Worm (Caenorhabditis elegans): ENCODE data around the gene T23B5.6.

Gene T23B5.6

DNA sequence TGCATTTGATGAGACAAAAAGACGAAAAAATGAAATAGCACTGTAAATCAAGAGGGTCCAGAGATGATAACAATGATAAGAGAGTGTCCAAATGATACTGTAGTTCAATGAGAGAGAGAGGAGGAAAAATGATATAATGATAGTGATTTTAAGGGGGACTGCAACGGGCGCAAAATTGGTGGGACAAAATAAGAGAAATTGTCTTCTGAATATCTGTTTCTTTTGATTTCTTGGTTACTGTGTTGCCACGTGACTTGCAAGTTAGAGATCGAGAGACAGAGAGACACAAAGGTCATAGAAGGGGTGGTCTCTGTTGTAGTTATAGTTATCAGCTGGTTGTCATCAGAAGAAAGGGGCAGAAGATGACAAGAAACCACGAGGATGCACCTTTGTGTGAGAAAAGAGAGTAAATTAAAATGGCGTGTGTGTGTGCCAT lies 38.9 kb upstream of the T23B5.6 start (continued):
- no peak for TF ChIP-seq ztf-4 (tag; optimal IDR thresholded peaks at IDR 0.05)
- peak; percentile 88 for TF ChIP-seq fos-1 (tag; optimal IDR thresholded peaks at IDR 0.05)
- no peak for TF ChIP-seq peb-1 (tag; optimal IDR thresholded peaks at IDR 0.05)
- TF ChIP-seq Y55F3AM.14 (GFP tag; optimal IDR thresholded peaks at IDR 0.05): peak; percentile 53
- TF ChIP-seq unc-39 (tag; optimal IDR thresholded peaks at IDR 0.05): no peak
- TF ChIP-seq aly-2 (tag; optimal IDR thresholded peaks at IDR 0.05): no peak
- TF ChIP-seq nhr-23 (tag; optimal IDR thresholded peaks at IDR 0.05): no peak

DNA sequence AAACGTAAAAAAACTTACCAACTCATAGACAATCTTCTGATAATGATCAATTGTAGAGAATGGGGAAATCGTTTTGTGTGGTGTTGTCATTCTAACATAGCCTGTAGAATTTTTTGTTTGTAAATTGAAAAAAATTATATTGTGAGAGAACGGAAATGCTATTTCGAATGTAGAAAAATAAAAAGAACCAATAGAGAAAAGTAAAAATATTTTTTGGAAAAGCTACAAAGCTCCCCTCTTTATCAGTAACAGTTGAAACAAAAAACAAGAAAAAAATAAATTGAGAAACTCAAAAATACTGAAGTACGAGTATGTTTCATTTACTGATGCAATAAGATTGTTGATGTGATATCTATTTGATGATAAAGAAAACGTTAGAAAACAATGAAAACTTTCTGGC lies 34.6 kb upstream of the T23B5.6 start, which contains the start of gene C27D8.3:
TSS of gene C27D8.3 (minus strand) at position 101 of the 400 bp plus-strand sequence.
- no peak for TF ChIP-seq alr-1 (tag; optimal IDR thresholded peaks at IDR 0.05)
- TF ChIP-seq mab-5 (tag; optimal IDR thresholded peaks at IDR 0.05): no peak

DNA sequence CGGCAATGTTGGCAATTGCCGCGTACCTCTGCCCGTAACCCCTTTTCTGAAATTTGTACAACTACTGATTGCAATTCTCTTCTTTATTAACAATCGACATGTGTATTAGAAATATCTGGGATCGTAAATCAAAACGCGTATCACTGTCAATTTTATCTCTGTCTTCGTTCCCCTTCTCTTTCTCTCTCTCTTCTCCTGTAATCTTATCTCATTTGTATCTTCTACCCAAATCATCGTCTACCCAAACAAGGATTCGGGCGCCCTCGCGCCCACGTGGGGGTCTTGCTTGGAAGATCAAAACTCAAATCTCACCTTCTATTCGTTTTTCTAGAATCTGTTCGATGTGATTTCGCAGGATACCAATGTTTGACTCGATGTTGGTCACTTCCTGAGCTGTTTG lies 34.0 kb upstream of the T23B5.6 start, which contains the start of gene C27D8.2:
TSS of gene C27D8.2 (plus strand) at position 222 of the 400 bp plus-strand sequence.
- TF ChIP-seq ztf-11 (tag; optimal IDR thresholded peaks at IDR 0.05): no peak
- no peak for TF ChIP-seq sem-4 (tag; optimal IDR thresholded peaks at IDR 0.05)
- peak; percentile 7 for TF ChIP-seq fos-1 (tag; optimal IDR thresholded peaks at IDR 0.05)
- peak; percentile 56 for TF ChIP-seq sma-9 (GFP tag; optimal IDR thresholded peaks at IDR 0.05)
- no peak for TF ChIP-seq sma-9 (tag; optimal IDR thresholded peaks at IDR 0.05)
- TF ChIP-seq nhr-6 (tag; optimal IDR thresholded peaks at IDR 0.05): no peak
- TF ChIP-seq nhr-23 (tag; optimal IDR thresholded peaks at IDR 0.05): no peak
- TF ChIP-seq nhr-21 (tag; optimal IDR thresholded peaks at IDR 0.05): peak; percentile 75
- peak; percentile 12 for TF ChIP-seq blmp-1 (tag; optimal IDR thresholded peaks at IDR 0.05; ENCODE audit: insufficient read depth)
- TF ChIP-seq mdl-1 (tag; optimal IDR thresholded peaks at IDR 0.05): peak in 1 of 2 experiments; percentile 45

DNA sequence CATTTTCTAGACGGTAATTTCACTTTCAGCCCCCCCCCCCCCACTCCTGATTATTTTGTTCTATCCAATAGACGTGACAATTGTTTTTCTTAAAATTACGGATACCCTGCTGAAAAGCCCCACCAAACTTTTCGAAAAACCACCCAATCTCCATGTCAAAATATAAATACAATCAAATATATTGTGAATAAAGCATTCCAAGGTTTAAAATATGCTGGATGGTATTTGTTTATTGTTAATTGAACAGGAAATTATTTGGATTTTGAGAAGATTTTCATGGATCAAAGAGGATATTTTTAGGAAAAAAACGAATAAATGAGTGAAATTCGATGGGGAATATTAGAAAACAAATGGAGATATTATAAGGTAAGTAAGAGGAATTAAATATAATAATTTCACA lies 26.8 kb upstream of the T23B5.6 start, which contains the start of gene C27D8.4:
TSS of gene C27D8.4 (plus strand) at position 301 of the 400 bp plus-strand sequence.
- TF ChIP-seq unc-62 (GFP tag; optimal IDR thresholded peaks at IDR 0.05): no peak
- TF ChIP-seq mab-5 (tag; optimal IDR thresholded peaks at IDR 0.05): no peak
- TF ChIP-seq nhr-21 (tag; optimal IDR thresholded peaks at IDR 0.05): no peak
- TF ChIP-seq peb-1 (tag; optimal IDR thresholded peaks at IDR 0.05): no peak
- TF ChIP-seq elt-3 (tag; optimal IDR thresholded peaks at IDR 0.05): no peak
- no peak for TF ChIP-seq mbf-1 (tag; optimal IDR thresholded peaks at IDR 0.05)
- TF ChIP-seq mdl-1 (tag; optimal IDR thresholded peaks at IDR 0.05): no peak
- no peak for TF ChIP-seq nhr-12 (tag; optimal IDR thresholded peaks at IDR 0.05)
- no peak for TF ChIP-seq ztf-11 (tag; optimal IDR thresholded peaks at IDR 0.05)
- TF ChIP-seq ztf-1 (GFP tag; conservative IDR thresholded peaks at IDR 0.05): no peak
- TF ChIP-seq fos-1 (tag; optimal IDR thresholded peaks at IDR 0.05): no peak
- TF ChIP-seq sma-9 (GFP tag; optimal IDR thresholded peaks at IDR 0.05): no peak
- no peak for TF ChIP-seq sma-9 (tag; optimal IDR thresholded peaks at IDR 0.05)
- TF ChIP-seq sma-3 (GFP tag; optimal IDR thresholded peaks at IDR 0.05): no peak
- TF ChIP-seq nhr-129 (tag; optimal IDR thresholded peaks at IDR 0.05): no peak
- TF ChIP-seq nhr-11 (tag; optimal IDR thresholded peaks at IDR 0.05): no peak
- no peak for TF ChIP-seq lin-11 (tag; optimal IDR thresholded peaks at IDR 0.05)
- no peak for TF ChIP-seq alr-1 (tag; optimal IDR thresholded peaks at IDR 0.05)
- no peak for TF ChIP-seq gmeb-1 (tag; optimal IDR thresholded peaks at IDR 0.05)

DNA sequence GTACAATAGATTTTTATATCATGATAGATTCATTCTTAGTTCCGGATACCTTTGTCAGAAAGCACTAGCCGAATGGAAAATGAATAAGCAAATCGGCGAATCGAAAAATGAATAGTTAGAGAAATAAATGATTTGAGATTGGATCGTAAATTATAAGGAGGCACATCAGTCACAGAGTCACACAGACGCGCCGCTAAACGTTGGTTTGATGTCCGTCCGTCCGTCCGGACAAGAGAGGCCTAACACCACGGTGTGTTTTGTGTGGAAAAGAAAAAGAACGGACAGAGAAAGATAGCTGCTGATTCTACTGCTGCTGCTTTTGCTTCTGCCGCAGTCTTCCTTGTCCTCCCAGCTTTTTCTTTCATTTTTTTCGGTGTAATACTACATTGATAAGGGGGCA lies 23.9 kb upstream of the T23B5.6 start:
- peak; percentile 15 for TF ChIP-seq fos-1 (tag; optimal IDR thresholded peaks at IDR 0.05)
- TF ChIP-seq crh-2 (tag; optimal IDR thresholded peaks at IDR 0.05): no peak

DNA sequence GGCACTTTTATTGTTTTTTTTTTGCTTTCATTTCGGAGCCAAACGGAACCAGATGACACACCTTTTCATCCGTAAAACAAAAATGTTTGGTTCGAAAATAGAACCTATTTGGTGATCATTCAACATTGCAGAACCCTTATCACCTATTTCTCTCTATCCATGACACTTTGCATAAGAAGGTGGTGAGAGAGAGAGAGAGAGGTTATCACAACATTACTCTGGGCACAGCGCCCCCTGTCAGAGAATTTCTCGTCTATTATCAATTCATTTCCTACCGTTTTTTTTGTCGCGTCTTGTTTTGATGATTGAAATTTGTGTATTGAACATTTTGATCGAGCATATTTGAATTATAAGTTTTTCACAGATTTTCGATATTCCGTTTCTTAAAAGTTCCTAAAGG lies 23.2 kb upstream of the T23B5.6 start:
- TF ChIP-seq mdl-1 (tag; optimal IDR thresholded peaks at IDR 0.05): no peak
- TF ChIP-seq fos-1 (tag; optimal IDR thresholded peaks at IDR 0.05): peak; percentile 75
- TF ChIP-seq ceh-16 (tag; optimal IDR thresholded peaks at IDR 0.05): no peak
- no peak for TF ChIP-seq elt-3 (tag; optimal IDR thresholded peaks at IDR 0.05)
- no peak for TF ChIP-seq C34F6.9 (tag; optimal IDR thresholded peaks at IDR 0.05)
- no peak for TF ChIP-seq alr-1 (tag; optimal IDR thresholded peaks at IDR 0.05)
- TF ChIP-seq lin-13 (GFP tag; optimal IDR thresholded peaks at IDR 0.05): no peak
